Worm (Caenorhabditis elegans): ENCODE measurements around the gene oac-29.

oac-29 gene

ce11 chrV:8667230-8668021 lies 32.0 kb upstream of the oac-29 start (continued):
- TF ChIP-seq jun-1 (tag; optimal IDR thresholded peaks at IDR 0.05) (no peak), nhr-76 (tag; optimal IDR thresholded peaks at IDR 0.05) (no peak), vab-15 (tag; optimal IDR thresholded peaks at IDR 0.05) (no peak), ceh-88 (GFP tag; IDR thresholded peaks at IDR 0.05) (no peak), fkh-4 (tag; optimal IDR thresholded peaks at IDR 0.05; ENCODE audit: borderline replicate concordance) (no peak), fos-1 (tag; optimal IDR thresholded peaks at IDR 0.05) (no peak), pqm-1 (tag; optimal IDR thresholded peaks at IDR 0.05) (no peak), lir-3 (tag; optimal IDR thresholded peaks at IDR 0.05; ENCODE audit: poor library complexity) (no peak), ceh-90 (tag; optimal IDR thresholded peaks at IDR 0.05) (no peak), ets-5 (GFP tag; IDR thresholded peaks at IDR 0.05) (no peak), C16A3.4 (tag; optimal IDR thresholded peaks at IDR 0.05) (no peak), lin-13 (GFP tag; optimal IDR thresholded peaks at IDR 0.05) (no peak), lin-15B (tag; optimal IDR thresholded peaks at IDR 0.05) (no peak), fkh-10 (GFP tag; optimal IDR thresholded peaks at IDR 0.05) (no peak), nhr-20 (tag; optimal IDR thresholded peaks at IDR 0.05) (peak; percentile 38), hlh-17 (GFP tag; optimal IDR thresholded peaks at IDR 0.05; ENCODE audit: borderline replicate concordance) (no peak), lin-14 (GFP tag; optimal IDR thresholded peaks at IDR 0.05) (peak; percentile 55)

- TF ChIP-seq mep-1 (tag; optimal IDR thresholded peaks at IDR 0.05), result no peak
- no peak for TF ChIP-seq ceh-90 (tag; optimal IDR thresholded peaks at IDR 0.05)
- TF ChIP-seq nhr-237 (tag; optimal IDR thresholded peaks at IDR 0.05), result no peak
- no peak for TF ChIP-seq efl-1 (optimal IDR thresholded peaks at IDR 0.05)
- TF ChIP-seq efl-1 (GFP tag; optimal IDR thresholded peaks at IDR 0.05 in 1 of 2), result peak in 1 of 2 experiments; percentile 58
Measured at ce11 chrV:8665765-8666164, 30.3 kb upstream of the oac-29 start, which contains the start of gene ZC190.4. ZC190.4 (plus strand) TSS chrV:8666065.

- TF ChIP-seq tlp-1 (tag; optimal IDR thresholded peaks at IDR 0.05), result no peak
- no peak for TF ChIP-seq sup-37 (GFP tag; optimal IDR thresholded peaks at IDR 0.05)
- TF ChIP-seq elt-2 (tag; optimal IDR thresholded peaks at IDR 0.05), result no peak
- TF ChIP-seq C34B4.2 (tag; optimal IDR thresholded peaks at IDR 0.05), result no peak
- TF ChIP-seq ceh-82 (tag; optimal IDR thresholded peaks at IDR 0.05), result peak in 2 of 3 experiments; percentile 14 to 33
- no peak for TF ChIP-seq unc-98 (GFP tag; IDR thresholded peaks at IDR 0.05)
- no peak for TF ChIP-seq aly-2 (tag; optimal IDR thresholded peaks at IDR 0.05)
- TF ChIP-seq blmp-1 (tag; optimal IDR thresholded peaks at IDR 0.05), result no peak
- no peak for TF ChIP-seq hpl-2 (GFP tag; optimal IDR thresholded peaks at IDR 0.05)
- no peak for TF ChIP-seq pax-3 (tag; optimal IDR thresholded peaks at IDR 0.05)
- TF ChIP-seq zag-1 (tag; optimal IDR thresholded peaks at IDR 0.05), result no peak
- TF ChIP-seq lir-3 (tag; optimal IDR thresholded peaks at IDR 0.05; ENCODE audit: poor library complexity), result no peak
- TF ChIP-seq rnt-1 (tag; optimal IDR thresholded peaks at IDR 0.05), result no peak
- TF ChIP-seq zip-4 (GFP tag; optimal IDR thresholded peaks at IDR 0.05), result no peak
- no peak for TF ChIP-seq ces-1 (GFP tag; optimal IDR thresholded peaks at IDR 0.05)
- TF ChIP-seq nhr-77 (tag; optimal IDR thresholded peaks at IDR 0.05), result no peak
- no peak for TF ChIP-seq fkh-4 (tag; optimal IDR thresholded peaks at IDR 0.05; ENCODE audit: borderline replicate concordance)
- no peak for TF ChIP-seq elt-3 (tag; optimal IDR thresholded peaks at IDR 0.05)
- TF ChIP-seq skn-1 (tag; optimal IDR thresholded peaks at IDR 0.05), result no peak
- TF ChIP-seq egl-13 (tag; optimal IDR thresholded peaks at IDR 0.05), result no peak
- no peak for TF ChIP-seq C16A3.4 (tag; optimal IDR thresholded peaks at IDR 0.05)
- TF ChIP-seq fkh-8 (tag; optimal IDR thresholded peaks at IDR 0.05), result peak; percentile 70
- TF ChIP-seq hlh-17 (GFP tag; optimal IDR thresholded peaks at IDR 0.05; ENCODE audit: borderline replicate concordance), result no peak
- no peak for TF ChIP-seq isw-1 (GFP tag; IDR thresholded peaks at IDR 0.05)
- TF ChIP-seq nhr-76 (tag; optimal IDR thresholded peaks at IDR 0.05), result no peak
- TF ChIP-seq C04F5.9 (tag; optimal IDR thresholded peaks at IDR 0.05), result no peak
- peak; percentile 39 for TF ChIP-seq swsn-7 (tag; optimal IDR thresholded peaks at IDR 0.05)
- no peak for TF ChIP-seq mdl-1 (tag; optimal IDR thresholded peaks at IDR 0.05)
- no peak for TF ChIP-seq unc-30 (tag; optimal IDR thresholded peaks at IDR 0.05)
- peak; percentile 81 for TF ChIP-seq unc-86 (tag; optimal IDR thresholded peaks at IDR 0.05)
- TF ChIP-seq irx-1 (tag; optimal IDR thresholded peaks at IDR 0.05), result peak; percentile 10
- TF ChIP-seq egl-27 (tag; optimal IDR thresholded peaks at IDR 0.05), result no peak
- no peak for TF ChIP-seq nhr-12 (tag; optimal IDR thresholded peaks at IDR 0.05)
Measured at ce11 chrV:8663023-8663422, 27.5 kb upstream of the oac-29 start.

Data from whole organism, L1 larva.